Worm (Caenorhabditis elegans) whole organism, late embryonic: ENCODE measurements around the gene tsen-2.

Experiments used
- ahr-1 ChIP-seq: sonication (generic microtip); optimal IDR thresholded peaks from 2 replicates; lab custom pipeline; 2016; ENCODE audit warnings: missing genetic modification characterization, missing compliant biosample characterization
- ceh-9 ChIP-seq: sonication (generic microtip); optimal IDR thresholded peaks from 2 replicates; lab custom pipeline; 2016; ENCODE audit warnings: mild to moderate bottlenecking, missing genetic modification characterization, inconsistent platforms, missing compliant biosample characterization
- dmd-4 ChIP-seq: sonication (generic microtip); optimal IDR thresholded peaks from 2 replicates; lab custom pipeline; 2016; ENCODE audit warnings: borderline replicate concordance, missing genetic modification characterization, missing compliant biosample characterization
- gmeb-2 ChIP-seq: sonication (generic microtip); optimal IDR thresholded peaks from 2 replicates; lab custom pipeline; 2016; ENCODE audit warnings: missing genetic modification characterization, inconsistent platforms, missing compliant biosample characterization
- mec-3 ChIP-seq: sonication (generic microtip); optimal IDR thresholded peaks from 2 replicates; lab custom pipeline; 2016; ENCODE audit warnings: borderline replicate concordance, missing genetic modification characterization, missing compliant biosample characterization
- pha-4 ChIP-seq: fragments of 150-350 bp; optimal IDR thresholded peaks from 2 replicates; lab custom pipeline; 2018; ENCODE audit warnings: missing biosample characterization, missing genetic modification reagents, missing genetic modification characterization
- unc-55 ChIP-seq: sonication (generic microtip); optimal IDR thresholded peaks from 2 replicates; lab custom pipeline; 2017; ENCODE audit warnings: missing biosample characterization, missing genetic modification reagents, missing genetic modification characterization

DNA sequence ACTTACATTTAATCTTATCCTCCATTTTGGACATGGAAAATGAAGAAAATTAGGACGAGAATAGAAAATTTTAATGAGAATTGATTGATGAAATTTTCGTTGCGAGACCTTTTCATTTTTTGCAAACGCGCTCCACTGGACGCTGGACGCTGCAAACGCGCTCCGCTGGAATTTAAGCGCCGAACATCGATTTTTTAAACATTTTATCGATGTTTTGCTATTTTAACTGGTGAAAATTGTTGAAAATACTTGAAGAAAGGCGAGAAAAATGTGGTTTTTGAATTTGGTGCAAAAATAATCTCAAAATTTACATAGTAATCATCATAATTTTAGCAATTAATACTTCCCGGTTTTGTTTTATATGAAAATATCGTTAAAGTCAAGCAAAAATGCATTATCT, 5.1 kb downstream of the tsen-2 start, which contains the start of gene Y56A3A.41:
- TF ChIP-seq mec-3 (tag; lab: Kevin White, UChicago) (no peak), ceh-9 (tag; lab: Kevin White, UChicago) (no peak), dmd-4 (tag; lab: Kevin White, UChicago) (no peak), ahr-1 (tag; lab: Kevin White, UChicago) (no peak), gmeb-2 (tag; lab: Kevin White, UChicago) (no peak), unc-55 (no peak), pha-4 (tag; lab: Kevin White, UChicago) (no peak)
